Worm (Caenorhabditis elegans) whole organism, late embryonic: ENCODE data around the gene M04G7.5.

ENCODE experiments used
- C08G9.2 ChIP-seq: sonication (generic microtip); optimal IDR thresholded peaks from 2 replicates; lab custom pipeline; 2016; ENCODE audit warnings: mild to moderate bottlenecking, missing genetic modification characterization, moderate library complexity, missing compliant biosample characterization
- C38D4.7 ChIP-seq: fragments of 200-800 bp; sonication (Bioruptor generic); optimal IDR thresholded peaks from 2 replicates; lab custom pipeline; 2018; ENCODE audit warnings: mild to moderate bottlenecking, missing genetic modification characterization, moderate library complexity, missing compliant biosample characterization
- F13H6.1 ChIP-seq: sonication (generic microtip); optimal IDR thresholded peaks from 2 replicates; lab custom pipeline; 2016; ENCODE audit warnings: missing genetic modification characterization, missing compliant biosample characterization
- K02D7.2 ChIP-seq: sonication (generic microtip); optimal IDR thresholded peaks from 2 replicates; lab custom pipeline; 2017; ENCODE audit warnings: mild to moderate bottlenecking, missing genetic modification characterization, missing compliant biosample characterization
- T23F11.4 ChIP-seq: fragments of 200-800 bp; sonication (Bioruptor generic); optimal IDR thresholded peaks from 2 replicates; lab custom pipeline; 2018; ENCODE audit warnings: mild to moderate bottlenecking, missing genetic modification characterization, missing compliant biosample characterization
- Y22D7AL.16 ChIP-seq: sonication (generic microtip); optimal IDR thresholded peaks from 2 replicates; lab custom pipeline; 2016; ENCODE audit warnings: missing genetic modification characterization, missing compliant biosample characterization
- ahr-1 ChIP-seq: sonication (generic microtip); optimal IDR thresholded peaks from 2 replicates; lab custom pipeline; 2016; ENCODE audit warnings: missing genetic modification characterization, missing compliant biosample characterization
- ceh-18 ChIP-seq: sonication (generic microtip); optimal IDR thresholded peaks from 2 replicates; lab custom pipeline; 2016; ENCODE audit warnings: missing genetic modification characterization, missing compliant biosample characterization
- ceh-22 ChIP-seq: sonication (generic microtip); optimal IDR thresholded peaks from 2 replicates; lab custom pipeline; 2017; ENCODE audit warnings: missing biosample characterization, missing genetic modification characterization
- ceh-30 ChIP-seq: fragments of 150-350 bp; optimal IDR thresholded peaks from 2 replicates; lab custom pipeline; 2014; ENCODE audit warnings: missing biosample characterization, missing genetic modification characterization
- ceh-31 ChIP-seq: sonication (generic microtip); optimal IDR thresholded peaks from 2 replicates; lab custom pipeline; 2016; ENCODE audit warnings: missing genetic modification characterization, missing compliant biosample characterization
- ceh-34 ChIP-seq: sonication (generic microtip); optimal IDR thresholded peaks from 2 replicates; lab custom pipeline; 2016; ENCODE audit warnings: mild to moderate bottlenecking, missing genetic modification characterization, missing compliant biosample characterization
- ceh-45 ChIP-seq: fragments of 200-800 bp; sonication (Bioruptor generic); IDR thresholded peaks from 2 replicates; pipeline ENCODE4 v1.3.6; 2022; ENCODE audit warnings: missing genetic modification reagents, missing genetic modification characterization, missing compliant biosample characterization
- ceh-6 ChIP-seq: fragments of 200-800 bp; sonication (Bioruptor generic); optimal IDR thresholded peaks from 2 replicates; lab custom pipeline; 2018; ENCODE audit warnings: mild to moderate bottlenecking, missing genetic modification characterization, missing compliant biosample characterization
- che-1 ChIP-seq: sonication (generic microtip); optimal IDR thresholded peaks from 2 replicates; lab custom pipeline; 2016; ENCODE audit warnings: mild to moderate bottlenecking, missing genetic modification characterization, missing compliant biosample characterization
- dve-1 ChIP-seq: sonication (generic microtip); optimal IDR thresholded peaks from 2 replicates; lab custom pipeline; 2017; ENCODE audit warnings: antibody characterized with exemption, mild to moderate bottlenecking, missing genetic modification characterization, missing compliant biosample characterization
- elt-4 ChIP-seq: sonication (generic microtip); optimal IDR thresholded peaks from 2 replicates; lab custom pipeline; 2016; ENCODE audit warnings: missing genetic modification characterization, missing compliant biosample characterization
- eyg-1 ChIP-seq: sonication (generic microtip); optimal IDR thresholded peaks from 2 replicates; lab custom pipeline; 2016; ENCODE audit warnings: missing genotype, missing genetic modification characterization, missing compliant biosample characterization
- fax-1 ChIP-seq: sonication (generic microtip); optimal IDR thresholded peaks from 2 replicates; lab custom pipeline; 2016; ENCODE audit warnings: missing genotype, missing genetic modification characterization, missing compliant biosample characterization
- fkh-6 ChIP-seq: sonication (generic microtip); optimal IDR thresholded peaks from 2 replicates; lab custom pipeline; 2016; ENCODE audit warnings: missing genetic modification characterization, missing compliant biosample characterization
- hlh-13 ChIP-seq: fragments of 200-800 bp; sonication (Bioruptor generic); optimal IDR thresholded peaks from 2 replicates; lab custom pipeline; 2018; ENCODE audit warnings: mild to moderate bottlenecking, missing genetic modification characterization, missing compliant biosample characterization
- hlh-15 ChIP-seq: sonication (generic microtip); optimal IDR thresholded peaks from 2 replicates; lab custom pipeline; 2016; ENCODE audit warnings: missing genetic modification characterization, missing compliant biosample characterization
- hlh-30 ChIP-seq: sonication (generic microtip); optimal IDR thresholded peaks from 2 replicates; lab custom pipeline; 2017; ENCODE audit warnings: antibody characterized with exemption, missing genetic modification characterization, missing compliant biosample characterization; ENCODE audit not compliant: insufficient read depth
- hlh-6 ChIP-seq: sonication (generic microtip); optimal IDR thresholded peaks from 2 replicates; lab custom pipeline; 2016; ENCODE audit warnings: missing genotype, missing genetic modification characterization, missing compliant biosample characterization
- lim-6 ChIP-seq: sonication (generic microtip); optimal IDR thresholded peaks from 2 replicates; lab custom pipeline; 2016; ENCODE audit warnings: missing genetic modification characterization, missing compliant biosample characterization
- lin-11 ChIP-seq: fragments of 200-800 bp; sonication (Bioruptor generic); optimal IDR thresholded peaks from 2 replicates; lab custom pipeline; 2018; ENCODE audit warnings: mild to moderate bottlenecking, missing genetic modification characterization, missing compliant biosample characterization
- madf-2 ChIP-seq: sonication (generic microtip); optimal IDR thresholded peaks from 2 replicates; lab custom pipeline; 2017; ENCODE audit warnings: missing genetic modification characterization, missing compliant biosample characterization
- mec-3 ChIP-seq: sonication (generic microtip); optimal IDR thresholded peaks from 2 replicates; lab custom pipeline; 2016; ENCODE audit warnings: borderline replicate concordance, missing genetic modification characterization, missing compliant biosample characterization
- nfya-1 ChIP-seq: sonication (generic microtip); optimal IDR thresholded peaks from 2 replicates; lab custom pipeline; 2017; ENCODE audit warnings: missing genetic modification characterization, mild to moderate bottlenecking, missing compliant biosample characterization, antibody characterized with exemption, moderate library complexity
- nhr-11 ChIP-seq: fragments of 150-350 bp; optimal IDR thresholded peaks from 2 replicates; lab custom pipeline; 2014; ENCODE audit warnings: missing biosample characterization, missing genetic modification characterization
- nhr-232 ChIP-seq: sonication (generic microtip); optimal IDR thresholded peaks from 2 replicates; lab custom pipeline; 2016; ENCODE audit warnings: missing genetic modification characterization, missing compliant biosample characterization
- odd-2 ChIP-seq: sonication (generic microtip); optimal IDR thresholded peaks from 2 replicates; lab custom pipeline; 2017; ENCODE audit warnings: antibody characterized with exemption, mild to moderate bottlenecking, missing genetic modification characterization, missing compliant biosample characterization
- pag-3 ChIP-seq: sonication (generic microtip); optimal IDR thresholded peaks from 2 replicates; lab custom pipeline; 2016; ENCODE audit warnings: missing compliant biosample characterization, missing genetic modification characterization, borderline replicate concordance
- pat-9 ChIP-seq: fragments of 200-800 bp; sonication (Bioruptor generic); optimal IDR thresholded peaks from 2 replicates; lab custom pipeline; 2018; ENCODE audit warnings: mild to moderate bottlenecking, missing genetic modification characterization, moderate library complexity, missing compliant biosample characterization
- pax-1 ChIP-seq: fragments of 150-350 bp; optimal IDR thresholded peaks from 2 replicates; lab custom pipeline; 2014; ENCODE audit warnings: missing biosample characterization, missing genetic modification characterization
- pha-2 ChIP-seq: sonication (generic microtip); optimal IDR thresholded peaks from 2 replicates; lab custom pipeline; 2017; ENCODE audit warnings: mild to moderate bottlenecking, missing genetic modification characterization, missing compliant biosample characterization
- pqm-1 ChIP-seq: sonication (generic microtip); optimal IDR thresholded peaks from 2 replicates; lab custom pipeline; 2016; ENCODE audit warnings: missing genetic modification characterization, missing compliant biosample characterization
- pros-1 ChIP-seq: fragments of 150-350 bp; optimal IDR thresholded peaks from 2 replicates; lab custom pipeline; 2014; ENCODE audit warnings: missing biosample characterization, missing genetic modification reagents, missing genetic modification characterization
- sdc-2 ChIP-seq: sonication (generic microtip); optimal IDR thresholded peaks from 2 replicates; lab custom pipeline; 2016; ENCODE audit warnings: missing genotype, missing genetic modification characterization, missing compliant biosample characterization
- syd-9 ChIP-seq: sonication (generic microtip); optimal IDR thresholded peaks from 2 replicates; lab custom pipeline; 2016; ENCODE audit warnings: mild to moderate bottlenecking, missing genetic modification characterization, moderate library complexity, missing compliant biosample characterization
- tbx-2 ChIP-seq: sonication (generic microtip); optimal IDR thresholded peaks from 2 replicates; lab custom pipeline; 2016; ENCODE audit warnings: missing genetic modification characterization, missing compliant biosample characterization
- tbx-7 ChIP-seq: sonication (generic microtip); optimal IDR thresholded peaks from 2 replicates; lab custom pipeline; 2016; ENCODE audit warnings: missing genotype, missing genetic modification characterization, missing compliant biosample characterization
- unc-3 ChIP-seq, 2 experiments: fragments of 200-800 bp in 1 of 2; sonication (Bioruptor generic) in 1 of 2; sonication (generic microtip) in 1 of 2; conservative IDR thresholded peaks in 1 of 2; optimal IDR thresholded peaks in 1 of 2; 2 replicates each; pipeline versions ENCODE4 v1.3.6 to Lab custom; 2016 to 2022; ENCODE audit warnings: missing compliant biosample characterization in 2 of 2, missing genetic modification characterization in 2 of 2, missing genetic modification reagents in 1 of 2
- unc-42 ChIP-seq: sonication (generic microtip); optimal IDR thresholded peaks from 2 replicates; lab custom pipeline; 2016; ENCODE audit warnings: missing genotype, missing genetic modification characterization, missing compliant biosample characterization
- unc-86 ChIP-seq: sonication (generic microtip); optimal IDR thresholded peaks from 2 replicates; lab custom pipeline; 2016; ENCODE audit warnings: missing genetic modification characterization, missing compliant biosample characterization
- zip-5 ChIP-seq: sonication (generic microtip); optimal IDR thresholded peaks from 2 replicates; lab custom pipeline; 2016; ENCODE audit warnings: missing genetic modification characterization, missing compliant biosample characterization
- ztf-16 ChIP-seq: sonication (generic microtip); optimal IDR thresholded peaks from 2 replicates; lab custom pipeline; 2017; ENCODE audit warnings: missing genetic modification characterization, missing compliant biosample characterization

Gene M04G7.5

ce11 chrIV:454816-455215 is at the start of gene M04G7.5, which contains the start of gene Y66H1A.8:
M04G7.5 (plus strand) TSS chrIV:455073.
Y66H1A.8 (minus strand) TSS chrIV:454916.
- TF ChIP-seq fax-1 (tag; lab: Kevin White, UChicago): no peak
- TF ChIP-seq ceh-45 (GFP tag; lab: Robert Waterston, UW): no peak
- TF ChIP-seq mec-3 (tag; lab: Kevin White, UChicago): no peak
- no peak for TF ChIP-seq ztf-16 (tag; lab: Kevin White, UChicago)
- TF ChIP-seq K02D7.2 (tag; lab: Kevin White, UChicago): no peak
- TF ChIP-seq nfya-1 (tag; lab: Kevin White, UChicago): no peak
- no peak for TF ChIP-seq lim-6 (tag; lab: Kevin White, UChicago)
- TF ChIP-seq pag-3 (tag; lab: Kevin White, UChicago): no peak
- TF ChIP-seq hlh-15: no peak
- no peak for TF ChIP-seq unc-86 (tag; lab: Kevin White, UChicago)
- TF ChIP-seq ceh-6 (GFP tag; lab: Kevin White, UChicago): no peak
- no peak for TF ChIP-seq elt-4 (tag; lab: Kevin White, UChicago)
- TF ChIP-seq sdc-2 (tag; lab: Kevin White, UChicago): no peak
- no peak for TF ChIP-seq hlh-6 (tag; lab: Kevin White, UChicago)
- no peak for TF ChIP-seq pros-1 (tag; lab: Kevin White, UChicago)
- TF ChIP-seq ceh-34: no peak
- TF ChIP-seq unc-42: no peak
- TF ChIP-seq pha-2 (tag; lab: Kevin White, UChicago): no peak
- no peak for TF ChIP-seq T23F11.4

- TF ChIP-seq eyg-1 (no peak), T23F11.4 (no peak), dve-1 (tag; lab: Kevin White, UChicago) (no peak), K02D7.2 (tag; lab: Kevin White, UChicago) (no peak), pat-9 (no peak), F13H6.1 (tag; lab: Kevin White, UChicago) (no peak), pqm-1 (tag; lab: Kevin White, UChicago) (no peak), ceh-31 (tag; lab: Kevin White, UChicago) (no peak), syd-9 (tag; lab: Kevin White, UChicago) (no peak), ceh-34 (no peak), ceh-22 (no peak)
- TF ChIP-seq, all 69 proteins: peak for 0
Measured at ce11 chrIV:408892-409291, 46.0 kb upstream of the M04G7.5 start.

ce11 chrIV:409935-410334 is 44.9 kb upstream of the M04G7.5 start, which contains the start of gene kgb-1:
kgb-1 (minus strand) TSS chrIV:410035.
- no peak for TF ChIP-seq ahr-1 (tag; lab: Kevin White, UChicago)
- no peak for TF ChIP-seq nhr-232 (tag; lab: Kevin White, UChicago)
- TF ChIP-seq K02D7.2 (tag; lab: Kevin White, UChicago): no peak
- no peak for TF ChIP-seq unc-3 (GFP tag; conservative IDR thresholded peaks at IDR 0.05; lab: Robert Waterston, UW)
- TF ChIP-seq unc-3 (tag; optimal IDR thresholded peaks at IDR 0.05; lab: Kevin White, UChicago): no peak
- no peak for TF ChIP-seq unc-42
- TF ChIP-seq zip-5 (tag; lab: Kevin White, UChicago): no peak
- TF ChIP-seq odd-2 (tag; lab: Kevin White, UChicago): no peak
- TF ChIP-seq che-1: no peak
- no peak for TF ChIP-seq hlh-30 (tag; lab: Kevin White, UChicago)
- no peak for TF ChIP-seq ceh-30 (tag; lab: Kevin White, UChicago)

ce11 chrIV:410420-410891 is 44.4 kb upstream of the M04G7.5 start, which contains the start of gene T07A9.12:
T07A9.12 (plus strand) TSS chrIV:410867.
- TF ChIP-seq ceh-18 (tag; lab: Kevin White, UChicago) (peak; percentile 50), pha-2 (tag; lab: Kevin White, UChicago) (peak; percentile 58), F13H6.1 (tag; lab: Kevin White, UChicago) (peak; percentile 87), Y22D7AL.16 (tag; lab: Kevin White, UChicago) (no peak), pax-1 (peak; percentile 56), lim-6 (tag; lab: Kevin White, UChicago) (peak; percentile 77), T23F11.4 (no peak), sdc-2 (tag; lab: Kevin White, UChicago) (no peak), nhr-11 (tag; lab: Kevin White, UChicago) (no peak), tbx-2 (tag; lab: Kevin White, UChicago) (peak; percentile 91), lin-11 (tag; lab: Kevin White, UChicago) (no peak), ceh-22 (no peak), tbx-7 (tag; lab: Kevin White, UChicago) (peak; percentile 84), C08G9.2 (tag; lab: Kevin White, UChicago) (peak; percentile 89), fkh-6 (peak; percentile 58), C38D4.7 (no peak), hlh-13 (GFP tag; lab: Kevin White, UChicago) (no peak), pag-3 (tag; lab: Kevin White, UChicago) (peak; percentile 62), madf-2 (tag; lab: Kevin White, UChicago) (peak; percentile 57)
